Worm (Caenorhabditis elegans): Measurements from ENCODE around the gene F58F12.3.

Gene F58F12.3

DNA sequence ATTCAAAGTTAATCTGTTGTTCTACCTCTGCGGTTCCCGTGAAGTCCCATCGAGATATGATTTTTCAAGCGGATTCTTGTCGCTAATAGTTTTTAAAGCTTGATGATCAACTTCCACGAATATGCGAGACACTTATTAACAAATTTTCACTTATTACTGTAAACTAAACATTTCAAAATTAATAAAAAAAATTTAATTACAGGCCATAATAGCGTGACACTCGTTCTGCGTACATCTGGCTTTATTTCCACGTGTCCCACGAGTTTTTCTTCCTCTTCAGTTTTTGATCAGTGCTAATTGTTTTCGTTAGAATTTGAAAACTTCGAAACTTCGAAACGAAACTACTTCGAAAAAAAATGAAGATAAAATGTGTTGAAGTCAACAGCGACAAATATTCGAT, 10.6 kb upstream of the F58F12.3 start, which contains the start of gene btb-2:
Gene btb-2 (plus strand): TSS at position 301 of the 400 bp plus-strand sequence.
- TF ChIP-seq nhr-179 (tag; optimal IDR thresholded peaks at IDR 0.05) (no peak), B0035.1 (tag; optimal IDR thresholded peaks at IDR 0.05) (no peak), zim-3 (tag; optimal IDR thresholded peaks at IDR 0.05) (no peak)

DNA sequence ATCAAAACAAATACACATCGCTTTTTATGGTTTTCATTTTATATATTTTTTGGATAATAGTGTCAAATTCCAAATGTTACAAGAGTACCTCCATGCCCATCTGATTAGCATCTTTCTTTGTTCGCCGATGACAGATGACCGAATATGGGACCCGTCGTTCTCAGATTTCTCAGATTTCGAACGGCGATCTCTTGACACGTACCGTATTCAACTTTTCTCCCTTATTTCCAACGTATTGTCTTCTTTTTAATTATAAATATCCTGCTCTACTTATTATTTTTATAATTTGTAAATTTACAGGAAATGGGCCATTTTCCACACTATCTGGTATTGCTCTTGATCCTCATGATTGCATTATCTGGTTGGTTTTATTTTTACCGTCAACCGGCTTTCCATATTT, 7.3 kb upstream of the F58F12.3 start, which contains the start of gene zig-10:
Gene zig-10 (plus strand): TSS at position 301 of the 400 bp plus-strand sequence.
- TF ChIP-seq bed-2 (GFP tag; IDR thresholded peaks at IDR 0.05), result no peak
- no peak for TF ChIP-seq ets-4 (GFP tag; optimal IDR thresholded peaks at IDR 0.05)
- no peak for TF ChIP-seq xnd-1 (tag; optimal IDR thresholded peaks at IDR 0.05)
- no peak for TF ChIP-seq tbx-9 (tag; optimal IDR thresholded peaks at IDR 0.05; ENCODE audit: borderline replicate concordance)
- no peak for TF ChIP-seq ceh-79 (tag; optimal IDR thresholded peaks at IDR 0.05)
- no peak for TF ChIP-seq B0336.3 (GFP tag; IDR thresholded peaks at IDR 0.05)
- no peak for TF ChIP-seq zfh-2 (GFP tag; conservative IDR thresholded peaks at IDR 0.05)
- no peak for TF ChIP-seq hsf-1 (GFP tag; IDR thresholded peaks at IDR 0.05)
- TF ChIP-seq nfyb-1 (GFP tag; IDR thresholded peaks at IDR 0.05), result no peak
- TF ChIP-seq dox-1 (GFP tag; IDR thresholded peaks at IDR 0.05), result no peak
- TF ChIP-seq madf-10 (tag; optimal IDR thresholded peaks at IDR 0.05), result no peak
- TF ChIP-seq madf-6 (GFP tag; IDR thresholded peaks at IDR 0.05), result no peak
- TF ChIP-seq attf-5 (GFP tag; optimal IDR thresholded peaks at IDR 0.05), result no peak
- no peak for TF ChIP-seq Y79H2A.3 (GFP tag; conservative IDR thresholded peaks at IDR 0.05)
- no peak for TF ChIP-seq lin-40 (tag; optimal IDR thresholded peaks at IDR 0.05)
- TF ChIP-seq F33H1.4 (GFP tag; IDR thresholded peaks at IDR 0.05), result no peak

DNA sequence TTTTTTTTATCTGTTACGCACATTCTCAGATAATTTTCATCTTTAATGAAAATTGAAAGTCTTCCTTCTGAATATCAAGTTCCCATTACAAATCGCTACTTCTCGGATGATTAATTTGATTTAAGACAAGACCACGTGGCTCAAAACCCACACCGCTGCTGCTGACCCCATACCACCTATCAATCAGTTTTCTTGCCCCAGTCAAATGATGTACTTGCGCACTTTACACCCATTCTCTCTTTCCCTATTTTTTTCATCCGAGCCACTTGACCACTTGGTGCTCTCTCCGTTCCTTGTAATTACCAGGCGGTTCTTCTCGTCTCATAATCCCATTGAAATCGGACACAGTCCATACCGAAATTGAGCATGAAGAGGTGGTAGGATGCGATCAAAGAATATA, 2.9 kb upstream of the F58F12.3 start:
- TF ChIP-seq nhr-120 (GFP tag; IDR thresholded peaks at IDR 0.05), result no peak

DNA sequence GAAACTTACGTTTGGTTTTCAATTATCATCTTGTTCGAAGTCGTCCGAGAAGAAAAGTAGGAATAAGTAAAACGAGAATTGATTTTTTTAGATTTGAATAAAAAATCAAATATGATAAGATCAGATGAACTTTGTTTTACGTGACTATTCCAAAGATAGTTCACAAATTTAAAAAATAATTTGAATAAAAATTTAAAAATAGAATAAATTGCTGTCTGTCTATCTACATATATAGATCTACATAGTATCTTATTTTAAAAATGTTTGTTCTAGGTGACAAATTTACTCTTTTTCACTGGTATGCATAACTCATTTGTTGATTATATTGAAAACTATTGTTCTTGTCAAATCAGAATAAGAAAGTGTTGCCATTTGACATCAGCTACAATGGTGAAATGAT, 3.2 kb downstream of the F58F12.3 start, which contains the start of gene F58F12.2:
Gene F58F12.2 (minus strand): TSS at position 101 of the 400 bp plus-strand sequence.
- TF ChIP-seq hmg-1.2 (GFP tag; IDR thresholded peaks at IDR 0.05) (no peak), him-1 (tag; optimal IDR thresholded peaks at IDR 0.05) (no peak), lag-1 (GFP tag; IDR thresholded peaks at IDR 0.05) (no peak), somi-1 (GFP tag; optimal IDR thresholded peaks at IDR 0.05) (no peak), sptf-2 (GFP tag; optimal IDR thresholded peaks at IDR 0.05) (no peak), ztf-28 (GFP tag; IDR thresholded peaks at IDR 0.05) (no peak), Y67H2A.10 (GFP tag; conservative IDR thresholded peaks at IDR 0.05) (no peak), B0019.2 (GFP tag; conservative IDR thresholded peaks at IDR 0.05) (no peak), F52B5.7 (tag; optimal IDR thresholded peaks at IDR 0.05) (no peak), lin-26 (GFP tag; IDR thresholded peaks at IDR 0.05) (no peak), nhr-27 (tag; optimal IDR thresholded peaks at IDR 0.05) (no peak), ceh-40 (GFP tag; IDR thresholded peaks at IDR 0.05) (no peak)

DNA sequence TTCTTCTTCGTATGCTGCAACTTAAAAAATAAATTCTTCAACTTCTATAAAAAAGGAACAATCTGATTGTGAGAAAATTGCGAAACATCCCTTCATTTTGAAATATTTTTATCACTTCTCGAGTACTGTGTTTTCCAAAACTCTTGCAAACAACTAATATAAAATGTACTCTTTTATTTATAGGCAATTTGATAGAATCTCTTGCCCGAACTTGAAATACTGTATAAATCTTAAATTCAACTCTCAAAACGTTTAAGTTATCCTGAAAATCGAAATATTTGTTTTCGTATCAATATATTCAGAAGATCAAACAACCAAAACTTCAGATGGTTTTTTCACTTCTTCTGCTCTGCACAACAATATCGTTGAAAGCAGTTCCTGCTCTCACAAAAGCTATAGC, 4.6 kb downstream of the F58F12.3 start, which contains the start of gene F58F12.4:
Gene F58F12.4 (plus strand): TSS at position 301 of the 400 bp plus-strand sequence.
- TF ChIP-seq akir-1 (GFP tag; optimal IDR thresholded peaks at IDR 0.05), result no peak
- TF ChIP-seq lin-35 (GFP tag; optimal IDR thresholded peaks at IDR 0.05), result no peak
- no peak for TF ChIP-seq ceh-91 (GFP tag; IDR thresholded peaks at IDR 0.05)
- TF ChIP-seq F10E7.11 (tag; optimal IDR thresholded peaks at IDR 0.05), result no peak
- TF ChIP-seq ztf-3 (GFP tag; optimal IDR thresholded peaks at IDR 0.05), result no peak
- TF ChIP-seq unc-130 (GFP tag; optimal IDR thresholded peaks at IDR 0.05), result no peak
- no peak for TF ChIP-seq snpc-4 (GFP tag; optimal IDR thresholded peaks at IDR 0.05)
- no peak for TF ChIP-seq snpc-4 (tag; optimal IDR thresholded peaks at IDR 0.05)
- no peak for TF ChIP-seq hmg-20 (GFP tag; IDR thresholded peaks at IDR 0.05)
- no peak for TF ChIP-seq cebp-2 (GFP tag; IDR thresholded peaks at IDR 0.05)
- no peak for TF ChIP-seq tbp1 (GFP tag; optimal IDR thresholded peaks at IDR 0.05)
- TF ChIP-seq efl-1 (GFP tag; optimal IDR thresholded peaks at IDR 0.05), result no peak
- TF ChIP-seq ceh-100 (GFP tag; IDR thresholded peaks at IDR 0.05), result no peak
- TF ChIP-seq ztf-26 (tag; optimal IDR thresholded peaks at IDR 0.05), result no peak
